Fruit fly (Drosophila melanogaster) S2 (cell line): ENCODE measurements around the gene CG32100.

Experiments used
- CG8478 ChIP-seq: fragments of >200 bp; optimal IDR thresholded peaks from 2 replicates; lab custom pipeline; 2018
- CTCF ChIP-seq, 2 experiments: fragments of >200 bp; optimal IDR thresholded peaks; 2 replicates each; lab custom pipeline; 2018

- TF ChIP-seq CG8478 (lab: Kevin White, UChicago) (no peak), CTCF (optimal IDR thresholded peaks at IDR 0.05; lab: Kevin White, UChicago) (no peak)
These were observed 23.2 kb downstream of the CG32100 start for dm6 chr3L:12290556-12290955.
